Worm (Caenorhabditis elegans): Measurements from ENCODE around the gene F44A6.5.

DNA sequence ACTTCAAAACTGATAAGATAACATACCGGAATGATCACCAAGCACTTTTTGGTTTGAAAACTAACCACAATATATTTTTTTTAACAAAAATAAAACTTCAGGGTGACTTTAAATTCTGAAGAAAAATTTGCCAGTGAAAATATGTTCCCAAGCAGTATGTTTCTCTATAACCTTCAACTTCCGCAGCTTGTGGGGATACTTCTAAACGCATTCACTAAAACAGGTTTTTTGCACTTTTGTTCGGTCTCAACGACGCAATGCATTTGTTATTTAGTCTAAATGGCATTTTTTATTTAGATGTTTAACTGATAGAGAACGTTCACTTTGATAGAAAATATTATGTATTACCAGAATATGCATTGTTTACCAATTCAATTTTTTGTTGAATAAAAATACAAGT is 29.5 kb downstream of the F44A6.5 start:
- TF ChIP-seq ztf-11 (tag; optimal IDR thresholded peaks at IDR 0.05) (no peak), ama-1 (optimal IDR thresholded peaks at IDR 0.05) (no peak)
